Worm (Caenorhabditis elegans): ENCODE measurements around the gene sre-35.

ce11 chrII:12488810-12489209, 36.2 kb upstream of the sre-35 start:
- TF ChIP-seq unc-62 (GFP tag; optimal IDR thresholded peaks at IDR 0.05 in 1 of 2) (no peak), unc-62 (tag; optimal IDR thresholded peaks at IDR 0.05) (no peak), sdz-12 (GFP tag; optimal IDR thresholded peaks at IDR 0.05) (no peak), jun-1 (tag; optimal IDR thresholded peaks at IDR 0.05) (no peak), ZK337.2 (GFP tag; IDR thresholded peaks at IDR 0.05) (no peak), ama-1 (optimal IDR thresholded peaks at IDR 0.05) (no peak), unc-39 (tag; optimal IDR thresholded peaks at IDR 0.05) (no peak), pqm-1 (tag; optimal IDR thresholded peaks at IDR 0.05) (no peak), daf-12 (tag; optimal IDR thresholded peaks at IDR 0.05) (no peak), lin-15B (tag; optimal IDR thresholded peaks at IDR 0.05) (no peak), nhr-76 (tag; optimal IDR thresholded peaks at IDR 0.05) (no peak), dmd-6 (GFP tag; IDR thresholded peaks at IDR 0.05) (no peak), R02D3.7 (tag; optimal IDR thresholded peaks at IDR 0.05) (no peak), lin-13 (GFP tag; optimal IDR thresholded peaks at IDR 0.05) (no peak)

Data from whole organism, L4 larva.